Fruit fly (Drosophila melanogaster) whole organism, embryonic: Measurements from ENCODE around the gene CG9747.

ENCODE experiments used
- ATbp ChIP-seq: fragments of 200-800 bp; sonication (Bioruptor generic); optimal IDR thresholded peaks from 2 replicates; lab custom pipeline; 2017; ENCODE audit warnings: missing biosample characterization, mild to moderate bottlenecking, missing genetic modification characterization, missing genetic modification reagents
- Ada2b ChIP-seq: fragments of 200-800 bp; sonication (Bioruptor generic); IDR thresholded peaks from 2 replicates; pipeline ENCODE4 v1.3.6; 2022; ENCODE audit warnings: missing biosample characterization, missing genetic modification characterization
- Asciz ChIP-seq: fragments of 200-800 bp; sonication (Bioruptor generic); optimal IDR thresholded peaks from 2 replicates; lab custom pipeline; 2017; ENCODE audit warnings: missing biosample characterization, mild to moderate bottlenecking, missing genetic modification characterization, missing genetic modification reagents
- CG10431 ChIP-seq: fragments of 200-800 bp; sonication (Bioruptor generic); optimal IDR thresholded peaks from 3 replicates; lab custom pipeline; 2018; ENCODE audit warnings: missing biosample characterization, mild to moderate bottlenecking, missing genetic modification characterization
- CG11085 ChIP-seq: fragments of 200-800 bp; sonication (Bioruptor generic); IDR thresholded peaks from 2 replicates; pipeline ENCODE4 v1.3.6; 2022; ENCODE audit warnings: missing biosample characterization, missing genetic modification characterization
- CG11695 ChIP-seq: fragments of 200-800 bp; sonication (Bioruptor generic); IDR thresholded peaks from 3 replicates; pipeline ENCODE4 v1.3.6; 2022; ENCODE audit warnings: missing biosample characterization, missing genetic modification characterization
- CG12155 ChIP-seq: fragments of 200-800 bp; sonication (Bioruptor generic); optimal IDR thresholded peaks from 3 replicates; lab custom pipeline; 2016; ENCODE audit warnings: missing biosample characterization, missing genetic modification characterization
- CG12219 ChIP-seq: fragments of 200-800 bp; sonication (Bioruptor generic); optimal IDR thresholded peaks from 3 replicates; lab custom pipeline; 2018; ENCODE audit warnings: missing biosample characterization, mild to moderate bottlenecking, missing genetic modification characterization
- CG1233 ChIP-seq: fragments of 200-800 bp; sonication (Bioruptor generic); optimal IDR thresholded peaks from 4 replicates; lab custom pipeline; 2018; ENCODE audit warnings: missing biosample characterization, mild to moderate bottlenecking, missing genetic modification characterization
- CG12391 ChIP-seq: fragments of 200-800 bp; sonication (Bioruptor generic); optimal IDR thresholded peaks from 3 replicates; lab custom pipeline; 2018; ENCODE audit warnings: missing biosample characterization, mild to moderate bottlenecking, missing genetic modification characterization, moderate library complexity
- CG12744 ChIP-seq: fragments of 200-800 bp; sonication (Bioruptor generic); optimal IDR thresholded peaks from 2 replicates; lab custom pipeline; 2016; ENCODE audit warnings: missing biosample characterization, missing genetic modification characterization
- CG14965 ChIP-seq: fragments of 200-800 bp; sonication (Bioruptor generic); optimal IDR thresholded peaks from 2 replicates; lab custom pipeline; 2016; ENCODE audit warnings: missing biosample characterization, missing genetic modification characterization, borderline replicate concordance
- CG15011 ChIP-seq: fragments of 200-800 bp; sonication (Bioruptor generic); optimal IDR thresholded peaks from 3 replicates; lab custom pipeline; 2018; ENCODE audit warnings: missing biosample characterization, mild to moderate bottlenecking, missing genetic modification characterization
- CG1647 ChIP-seq: fragments of 200-800 bp; sonication (Bioruptor generic); optimal IDR thresholded peaks from 3 replicates; lab custom pipeline; 2016; ENCODE audit warnings: missing biosample characterization, missing genetic modification characterization
- CG16813 ChIP-seq: fragments of 200-800 bp; sonication (Bioruptor generic); IDR thresholded peaks from 3 replicates; pipeline ENCODE4 v1.3.6; 2022; ENCODE audit warnings: missing biosample characterization, missing genetic modification characterization; ENCODE audit not compliant: partially characterized antibody
- CG17385 ChIP-seq: fragments of 200-800 bp; sonication (Bioruptor generic); optimal IDR thresholded peaks from 3 replicates; lab custom pipeline; 2018; ENCODE audit warnings: missing biosample characterization, mild to moderate bottlenecking, missing genetic modification characterization
- CG17612 ChIP-seq: fragments of 200-800 bp; sonication (Bioruptor generic); IDR thresholded peaks from 2 replicates; pipeline ENCODE4 v1.3.6; 2022; ENCODE audit warnings: missing biosample characterization, missing genetic modification characterization
- CG18599 ChIP-seq: fragments of 200-800 bp; sonication (Bioruptor generic); optimal IDR thresholded peaks from 3 replicates; lab custom pipeline; 2017; ENCODE audit warnings: missing biosample characterization, missing genetic modification characterization, mild to moderate bottlenecking, moderate library complexity, missing genetic modification reagents
- CG18764 ChIP-seq: fragments of 200-800 bp; sonication (Bioruptor generic); optimal IDR thresholded peaks from 3 replicates; lab custom pipeline; 2016; ENCODE audit warnings: missing biosample characterization, missing genetic modification characterization
- CG2116 ChIP-seq: fragments of 200-800 bp; sonication (Bioruptor generic); optimal IDR thresholded peaks from 3 replicates; lab custom pipeline; 2018; ENCODE audit warnings: missing biosample characterization, mild to moderate bottlenecking, missing genetic modification characterization
- CG2875 ChIP-seq: fragments of 200-800 bp; sonication (Bioruptor generic); optimal IDR thresholded peaks from 2 replicates; lab custom pipeline; 2017; ENCODE audit warnings: missing biosample characterization, mild to moderate bottlenecking, missing genetic modification characterization, missing genetic modification reagents
- CG2889 ChIP-seq: fragments of 200-800 bp; sonication (Bioruptor generic); IDR thresholded peaks from 3 replicates; pipeline ENCODE4 v1.3.6; 2022; ENCODE audit warnings: missing biosample characterization, missing genetic modification characterization
- CG31365 ChIP-seq: fragments of 200-800 bp; sonication (Bioruptor generic); optimal IDR thresholded peaks from 2 replicates; lab custom pipeline; 2018; ENCODE audit warnings: missing biosample characterization, mild to moderate bottlenecking, missing genetic modification characterization
- CG32772 ChIP-seq: fragments of 200-800 bp; sonication (Bioruptor generic); IDR thresholded peaks from 2 replicates; pipeline ENCODE4 v1.3.6; 2022; ENCODE audit warnings: missing biosample characterization, missing genetic modification characterization
- CG34422 ChIP-seq: fragments of 200-800 bp; sonication (Bioruptor generic); IDR thresholded peaks from 3 replicates; pipeline ENCODE4 v1.3.6; 2022; ENCODE audit warnings: missing biosample characterization, missing genetic modification characterization
- CG7786 ChIP-seq: fragments of 200-800 bp; sonication (Bioruptor generic); optimal IDR thresholded peaks from 2 replicates; lab custom pipeline; 2016; ENCODE audit warnings: missing biosample characterization, missing genetic modification characterization
- CG9932 ChIP-seq: fragments of 200-800 bp; sonication (Bioruptor generic); IDR thresholded peaks from 2 replicates; pipeline ENCODE4 v1.3.6; 2022; ENCODE audit warnings: missing biosample characterization, missing genetic modification characterization
- Doc2 ChIP-seq: fragments of 200-800 bp; sonication (Bioruptor generic); IDR thresholded peaks from 2 replicates; pipeline ENCODE4 v1.3.6; 2022; ENCODE audit warnings: missing biosample characterization, missing genetic modification characterization
- Dp ChIP-seq: fragments of 200-800 bp; sonication (Bioruptor generic); optimal IDR thresholded peaks from 2 replicates; lab custom pipeline; 2018; ENCODE audit warnings: missing biosample characterization, mild to moderate bottlenecking, missing genetic modification characterization, moderate library complexity
- Fer1 ChIP-seq: fragments of 200-800 bp; sonication (Bioruptor generic); optimal IDR thresholded peaks from 2 replicates; lab custom pipeline; 2017; ENCODE audit warnings: missing biosample characterization, mild to moderate bottlenecking, missing genetic modification characterization
- Hsf ChIP-seq: fragments of 200-800 bp; sonication (Bioruptor generic); optimal IDR thresholded peaks from 3 replicates; lab custom pipeline; 2016; ENCODE audit warnings: missing biosample characterization, missing genetic modification characterization
- Jarid2 ChIP-seq: fragments of 200-800 bp; sonication (Bioruptor generic); optimal IDR thresholded peaks from 3 replicates; lab custom pipeline; 2017; ENCODE audit warnings: mild to moderate bottlenecking, missing biosample characterization, missing genetic modification reagents, missing genetic modification characterization
- Lim3 ChIP-seq: fragments of 200-800 bp; sonication (Bioruptor generic); IDR thresholded peaks from 2 replicates; pipeline ENCODE4 v1.3.6; 2022; ENCODE audit warnings: missing biosample characterization, missing genetic modification characterization
- Med ChIP-seq: fragments of 200-800 bp; sonication (Bioruptor generic); peaks from one replicate; lab custom pipeline; 2016; ENCODE audit warnings: missing biosample characterization, missing genetic modification characterization, mild to moderate bottlenecking, inconsistent platforms, moderate library complexity
- Sry-β ChIP-seq: fragments of 200-800 bp; sonication (Bioruptor generic); optimal IDR thresholded peaks from 2 replicates; lab custom pipeline; 2018; ENCODE audit warnings: missing biosample characterization, mild to moderate bottlenecking, missing genetic modification characterization, moderate library complexity
- Xrp1 ChIP-seq: fragments of 200-800 bp; sonication (Bioruptor generic); IDR thresholded peaks from 2 replicates; pipeline ENCODE4 v1.3.6; 2022; ENCODE audit warnings: missing biosample characterization, missing genetic modification characterization
- ac ChIP-seq: fragments of 200-800 bp; sonication (Bioruptor generic); optimal IDR thresholded peaks from 3 replicates; lab custom pipeline; 2017; ENCODE audit warnings: missing biosample characterization, mild to moderate bottlenecking, missing genetic modification characterization
- aop ChIP-seq: fragments of 200-800 bp; sonication (Bioruptor generic); IDR thresholded peaks from 2 replicates; pipeline ENCODE4 v1.3.6; 2022; ENCODE audit warnings: missing biosample characterization, missing genetic modification characterization
- dati ChIP-seq: fragments of 200-800 bp; sonication (Bioruptor generic); IDR thresholded peaks from 2 replicates; pipeline ENCODE4 v1.3.6; 2022; ENCODE audit warnings: missing biosample characterization, missing genetic modification characterization
- eyg ChIP-seq: fragments of 200-800 bp; sonication (Bioruptor generic); optimal IDR thresholded peaks from 3 replicates; lab custom pipeline; 2016; ENCODE audit warnings: missing biosample characterization, missing genetic modification characterization
- gce ChIP-seq: fragments of 200-800 bp; sonication (Bioruptor generic); IDR thresholded peaks from 3 replicates; pipeline ENCODE4 v1.3.6; 2022; ENCODE audit warnings: missing biosample characterization, missing genetic modification characterization
- gfzf ChIP-seq: fragments of 200-800 bp; sonication (Bioruptor generic); optimal IDR thresholded peaks from 2 replicates; lab custom pipeline; 2016; ENCODE audit warnings: missing biosample characterization, mild to moderate bottlenecking, missing genetic modification characterization, moderate library complexity
- gsb-n ChIP-seq: fragments of 200-800 bp; sonication (Bioruptor generic); optimal IDR thresholded peaks from 3 replicates; lab custom pipeline; 2018; ENCODE audit warnings: missing biosample characterization, mild to moderate bottlenecking, missing genetic modification characterization
- jumu ChIP-seq: fragments of 200-800 bp; sonication (Bioruptor generic); optimal IDR thresholded peaks from 3 replicates; lab custom pipeline; 2016; ENCODE audit warnings: missing biosample characterization, missing genetic modification characterization
- pb ChIP-seq: fragments of 200-800 bp; sonication (Bioruptor generic); optimal IDR thresholded peaks from 3 replicates; lab custom pipeline; 2016; ENCODE audit warnings: missing biosample characterization, missing genetic modification characterization
- sob ChIP-seq: fragments of 200-800 bp; sonication (Bioruptor generic); IDR thresholded peaks from 2 replicates; pipeline ENCODE4 v1.3.6; 2022; ENCODE audit warnings: missing biosample characterization, missing genetic modification characterization
- tgo ChIP-seq: fragments of 200-800 bp; sonication (Bioruptor generic); IDR thresholded peaks from 3 replicates; pipeline ENCODE4 v1.3.6; 2022; ENCODE audit warnings: missing biosample characterization, missing genetic modification characterization
- tna ChIP-seq: fragments of 200-800 bp; sonication (Bioruptor generic); IDR thresholded peaks from 2 replicates; pipeline ENCODE4 v1.3.6; 2022; ENCODE audit warnings: missing biosample characterization, missing genetic modification characterization; ENCODE audit not compliant: partially characterized antibody
- zfh2 ChIP-seq: fragments of 200-800 bp; sonication (Bioruptor generic); optimal IDR thresholded peaks from 2 replicates; lab custom pipeline; 2016; ENCODE audit warnings: missing biosample characterization, missing genetic modification characterization

The CG9747 gene

DNA sequence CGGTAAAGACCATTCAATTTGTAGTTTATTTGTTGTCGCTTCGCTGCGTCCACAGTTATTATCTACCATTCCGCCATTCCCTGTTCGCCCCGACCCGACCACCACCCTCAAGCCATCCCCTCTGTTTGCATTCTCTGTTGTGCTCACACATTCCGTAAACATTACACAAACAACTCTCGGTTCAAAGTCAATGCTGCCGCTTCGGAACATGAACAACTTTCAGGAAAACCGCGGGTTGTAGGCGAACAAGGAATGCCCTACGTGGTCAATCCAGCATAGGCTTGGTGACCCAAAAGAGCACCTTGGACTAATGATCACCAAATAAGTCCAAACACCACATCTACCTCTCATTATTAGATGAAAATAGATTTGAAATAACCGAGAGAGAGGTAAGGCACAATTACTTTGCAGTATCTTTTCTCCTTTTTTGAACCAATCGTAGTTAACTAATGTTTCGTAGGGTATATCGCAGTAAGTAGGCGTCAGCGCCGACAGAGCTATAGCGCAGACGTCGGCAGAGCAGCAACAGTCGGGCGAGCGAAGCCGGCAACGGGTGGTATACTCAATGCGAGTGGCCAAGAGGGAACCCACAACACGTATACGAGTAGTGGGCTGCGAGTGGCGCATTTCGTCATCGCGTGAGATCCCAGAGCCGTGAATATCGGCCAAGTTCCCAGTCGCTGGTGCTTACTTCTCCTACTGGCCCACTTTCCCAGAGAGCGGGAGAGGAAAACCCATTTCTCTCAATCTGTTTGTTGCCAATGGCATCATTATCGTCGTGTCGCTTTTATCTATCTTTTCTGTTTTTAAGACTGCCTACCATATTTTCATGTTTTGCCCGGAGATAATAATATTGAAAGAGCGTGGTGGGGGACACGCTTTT, 12.3 kb upstream of the CG9747 start (continued):
- TF ChIP-seq CG12155: peak; percentile 89
- peak; percentile 73; the same call in 1 of the 3 replicates for TF ChIP-seq CG2889 (GFP tag; lab: Robert Waterston, UW)
- TF ChIP-seq CG32772 (GFP tag; lab: Robert Waterston, UW): peak; percentile 94
- TF ChIP-seq sob (GFP tag; lab: Robert Waterston, UW): peak; percentile 94
- TF ChIP-seq gfzf: peak; percentile 25
- TF ChIP-seq CG2875 (GFP tag; lab: Kevin White, UChicago): peak; percentile 86
- TF ChIP-seq CG16813 (GFP tag; lab: Robert Waterston, UW): no peak
- peak; percentile 97 for TF ChIP-seq CG9932 (GFP tag; lab: Robert Waterston, UW)
- TF ChIP-seq CG18599: peak; percentile 98
- TF ChIP-seq zfh2: peak; percentile 96
- peak; percentile 95 for TF ChIP-seq Asciz (GFP tag; lab: Kevin White, UChicago)
- peak; percentile 97 for TF ChIP-seq eyg (GFP tag; lab: Kevin White, UChicago)
- TF ChIP-seq tgo (GFP tag; lab: Robert Waterston, UW): peak; percentile 92
- TF ChIP-seq CG1233 (GFP tag; lab: Kevin White, UChicago): peak; percentile 94
- TF ChIP-seq CG14965 (GFP tag; lab: Kevin White, UChicago): peak; percentile 92
- peak; percentile 91 for TF ChIP-seq CG12391 (tag; lab: Kevin White, UChicago)
- TF ChIP-seq CG15011 (GFP tag; lab: Kevin White, UChicago): peak; percentile 94
- no peak for TF ChIP-seq Dp (GFP tag; lab: Kevin White, UChicago)
- TF ChIP-seq dati (GFP tag; lab: Robert Waterston, UW): peak; percentile 65; the same call in 1 of the 2 replicates
- TF ChIP-seq Ada2b: peak; percentile 97
- TF ChIP-seq CG11695 (GFP tag; lab: Robert Waterston, UW): peak; percentile 93
- peak; percentile 42 for TF ChIP-seq CG10431 (GFP tag; lab: Kevin White, UChicago)
- peak; percentile 97 for TF ChIP-seq jumu (GFP tag; lab: Kevin White, UChicago)
- TF ChIP-seq ac (GFP tag; lab: Kevin White, UChicago): no peak
- TF ChIP-seq CG17385 (GFP tag; lab: Kevin White, UChicago): peak; percentile 84
- no peak for TF ChIP-seq tna
- TF ChIP-seq CG1647 (GFP tag; lab: Kevin White, UChicago): peak; percentile 97
- TF ChIP-seq aop (GFP tag; lab: Robert Waterston, UW): peak; percentile 95
- peak; percentile 64 for TF ChIP-seq Sry-β (GFP tag; lab: Kevin White, UChicago)
- TF ChIP-seq CG2116: peak; percentile 62
- peak; percentile 94 for TF ChIP-seq CG34422
- TF ChIP-seq Med (GFP tag; lab: Kevin White, UChicago): peak; percentile 100
- peak; percentile 93 for TF ChIP-seq Hsf (GFP tag; lab: Kevin White, UChicago)
- peak; percentile 98 for TF ChIP-seq Fer1 (GFP tag; lab: Kevin White, UChicago)
- 0 out of 2 replicates have a peak, but pooled peaks have one; percentile 54 for TF ChIP-seq Doc2 (GFP tag; lab: Robert Waterston, UW)
- peak; percentile 89 for TF ChIP-seq CG31365
- peak; percentile 99 for TF ChIP-seq pb (GFP tag; lab: Kevin White, UChicago)
- peak; percentile 96 for TF ChIP-seq CG18764 (GFP tag; lab: Kevin White, UChicago)
- peak; percentile 93 for TF ChIP-seq Xrp1 (GFP tag; lab: Robert Waterston, UW)
- peak; percentile 96 for TF ChIP-seq CG7786 (GFP tag; lab: Kevin White, UChicago)
- peak; percentile 88 for TF ChIP-seq CG12219
- peak; percentile 76 for TF ChIP-seq gsb-n
- peak; percentile 86 for TF ChIP-seq gce (GFP tag; lab: Robert Waterston, UW)
- peak; percentile 86 for TF ChIP-seq CG11085 (GFP tag; lab: Robert Waterston, UW)
- peak; percentile 77 for TF ChIP-seq Jarid2 (GFP tag; lab: Kevin White, UChicago)
- TF ChIP-seq CG12744 (GFP tag; lab: Kevin White, UChicago): peak; percentile 88
- TF ChIP-seq Lim3 (GFP tag; lab: Robert Waterston, UW): peak; percentile 95
- TF ChIP-seq CG17612 (GFP tag; lab: Robert Waterston, UW): peak; percentile 83
- TF ChIP-seq ATbp (GFP tag; lab: Kevin White, UChicago): peak; percentile 94
